Fruit fly (Drosophila melanogaster) whole organism, pupa: ENCODE data around the gene CG45544.

Source experiments
- CG10348 ChIP-seq: fragments of 200-800 bp; sonication (Bioruptor generic); IDR thresholded peaks from 2 replicates; pipeline ENCODE4 v1.3.6; 2022; ENCODE audit warnings: missing biosample characterization, missing genetic modification characterization
- CG8301 ChIP-seq: fragments of 200-800 bp; sonication (Bioruptor generic); optimal IDR thresholded peaks from 2 replicates; lab custom pipeline; 2018; ENCODE audit warnings: missing biosample characterization, mild to moderate bottlenecking, missing genetic modification characterization
- EcR ChIP-seq: fragments of 200-800 bp; sonication (Bioruptor generic); optimal IDR thresholded peaks from 3 replicates; lab custom pipeline; 2019; ENCODE audit warnings: missing biosample characterization, missing genetic modification characterization, mild to moderate bottlenecking, moderate library complexity, missing genetic modification reagents

DNA sequence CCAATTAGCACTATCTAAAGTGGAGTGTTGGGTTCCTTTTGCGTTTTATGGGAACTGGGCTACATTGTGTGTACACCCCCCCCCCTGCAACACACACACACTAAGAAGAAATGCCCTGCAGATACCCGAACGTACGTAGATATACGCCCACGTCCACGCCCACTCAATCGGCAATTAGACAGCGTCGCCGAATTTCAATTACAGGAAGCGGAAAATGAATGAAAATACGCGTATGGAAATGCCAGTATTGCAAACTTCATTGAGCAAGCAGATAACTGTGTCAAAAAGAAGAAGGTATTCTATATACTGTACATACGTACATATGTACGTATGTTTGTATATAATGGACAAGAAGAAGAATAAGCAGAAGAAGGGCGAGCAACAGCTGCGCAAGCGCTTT, 42.9 kb upstream of the CG45544 start:
- TF ChIP-seq CG8301 (tag; lab: Kevin White, UChicago) (no peak), CG10348 (GFP tag; lab: Robert Waterston, UW) (no peak), EcR (GFP tag; lab: Kevin White, UChicago) (no peak)
